4 worm cellular contexts compared by ENCODE assay signal in the genomic region with DNA sequence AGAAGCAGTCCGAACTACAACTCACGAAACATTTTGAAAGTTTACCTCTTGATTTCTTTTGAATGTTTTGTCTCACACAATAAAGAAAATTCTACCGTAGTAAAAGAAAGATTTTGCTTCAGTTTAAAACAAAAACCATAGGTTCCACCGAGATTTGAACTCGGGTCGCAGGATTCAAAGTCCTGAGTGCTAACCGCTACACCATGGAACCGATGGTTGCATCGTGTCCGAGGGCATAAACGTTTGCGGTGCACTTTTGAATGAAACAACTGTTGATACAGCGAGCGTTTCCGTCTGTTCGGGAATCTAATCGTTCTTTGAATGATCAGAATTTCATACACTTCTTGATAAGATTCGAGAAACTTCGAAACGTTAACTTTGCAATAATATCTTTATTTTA.
TF ChIP-seq lines count a peak whose summit lies in the region.

No protein-coding gene starts in this region.

TF ChIP-seq in whole organism, L2 larva, 48 proteins besides CTCF, POLR2A, EP300 and RAD21 (continues in another document):
- TF ChIP-seq ztf-11 (tag; optimal IDR thresholded peaks at IDR 0.05; lab: Kevin White, UChicago) = no peak
- no peak for TF ChIP-seq mbf-1 (tag; optimal IDR thresholded peaks at IDR 0.05; lab: Kevin White, UChicago)
- peak; percentile 24 for TF ChIP-seq egl-27 (tag; optimal IDR thresholded peaks at IDR 0.05; lab: Kevin White, UChicago)
- TF ChIP-seq sma-9 (GFP tag; optimal IDR thresholded peaks at IDR 0.05; lab: Kevin White, UChicago) = peak; percentile 75
- no peak for TF ChIP-seq sma-9 (tag; optimal IDR thresholded peaks at IDR 0.05; lab: Kevin White, UChicago)
- TF ChIP-seq ztf-1 (GFP tag; conservative IDR thresholded peaks at IDR 0.05; lab: Robert Waterston, UW) = no peak
- TF ChIP-seq mdl-1 (tag; optimal IDR thresholded peaks at IDR 0.05; lab: Kevin White, UChicago) = no peak
- TF ChIP-seq dmd-4 (tag; optimal IDR thresholded peaks at IDR 0.05; lab: Kevin White, UChicago) = no peak
- TF ChIP-seq F13H6.1 (tag; optimal IDR thresholded peaks at IDR 0.05; lab: Kevin White, UChicago) = peak; percentile 4
- peak; percentile 39 for TF ChIP-seq ztf-4 (tag; optimal IDR thresholded peaks at IDR 0.05; lab: Kevin White, UChicago)
- TF ChIP-seq alr-1 (tag; optimal IDR thresholded peaks at IDR 0.05; lab: Kevin White, UChicago) = no peak
- TF ChIP-seq nhr-129 (tag; optimal IDR thresholded peaks at IDR 0.05; lab: Kevin White, UChicago) = peak; percentile 74
- TF ChIP-seq unc-62 (GFP tag; optimal IDR thresholded peaks at IDR 0.05; lab: Kevin White, UChicago) = no peak
- no peak for TF ChIP-seq elt-3 (tag; optimal IDR thresholded peaks at IDR 0.05; lab: Kevin White, UChicago)
- TF ChIP-seq ZK546.5 (tag; optimal IDR thresholded peaks at IDR 0.05; lab: Kevin White, UChicago) = no peak
- TF ChIP-seq fos-1 (tag; optimal IDR thresholded peaks at IDR 0.05; lab: Kevin White, UChicago) = peak; percentile 44
- no peak for TF ChIP-seq nhr-6 (tag; optimal IDR thresholded peaks at IDR 0.05; lab: Kevin White, UChicago)
- TF ChIP-seq mab-5 (tag; optimal IDR thresholded peaks at IDR 0.05; lab: Kevin White, UChicago) = no peak
- peak; percentile 85 for TF ChIP-seq nhr-21 (tag; optimal IDR thresholded peaks at IDR 0.05; lab: Kevin White, UChicago)
- TF ChIP-seq skn-1 (tag; optimal IDR thresholded peaks at IDR 0.05; lab: Kevin White, UChicago) = no peak
- no peak for TF ChIP-seq lin-11 (tag; optimal IDR thresholded peaks at IDR 0.05; lab: Kevin White, UChicago)
- no peak for TF ChIP-seq unc-39 (tag; optimal IDR thresholded peaks at IDR 0.05; lab: Kevin White, UChicago)
- no peak for TF ChIP-seq nhr-23 (tag; optimal IDR thresholded peaks at IDR 0.05; lab: Kevin White, UChicago)

TF ChIP-seq in whole organism, L4 larva, 104 proteins besides CTCF, POLR2A, EP300 and RAD21 (continues in another document):
- TF ChIP-seq nhr-41 (GFP tag; IDR thresholded peaks at IDR 0.05; lab: Robert Waterston, UW) (no peak), ceh-82 (tag; optimal IDR thresholded peaks at IDR 0.05; lab: Kevin White, UChicago) (no peak), arid-1 (GFP tag; conservative IDR thresholded peaks at IDR 0.05; lab: Robert Waterston, UW) (peak; percentile 59), dmd-6 (GFP tag; IDR thresholded peaks at IDR 0.05; lab: Robert Waterston, UW) (peak; percentile 76), duxl-1 (tag; optimal IDR thresholded peaks at IDR 0.05; lab: Kevin White, UChicago; ENCODE audit: poor library complexity) (peak; percentile 6), Y75B8A.6 (GFP tag; IDR thresholded peaks at IDR 0.05; lab: Robert Waterston, UW) (0 out of 2 replicates have a peak, but pooled peaks have one; percentile 14), madf-5 (GFP tag; IDR thresholded peaks at IDR 0.05; lab: Robert Waterston, UW) (peak in 1 of 2 experiments; percentile 59; a peak in 1 of 4 replicates), spr-3 (GFP tag; optimal IDR thresholded peaks at IDR 0.05; lab: Kevin White, UChicago) (no peak), nhr-76 (tag; optimal IDR thresholded peaks at IDR 0.05; lab: Kevin White, UChicago) (no peak), Y48G9A.11 (GFP tag; IDR thresholded peaks at IDR 0.05; lab: Robert Waterston, UW) (peak; percentile 72), nhr-42 (GFP tag; IDR thresholded peaks at IDR 0.05; lab: Robert Waterston, UW) (no peak), T26A8.4 (GFP tag; IDR thresholded peaks at IDR 0.05; lab: Robert Waterston, UW) (peak; percentile 75), zfp-3 (GFP tag; conservative IDR thresholded peaks at IDR 0.05; lab: Robert Waterston, UW) (peak; percentile 62), rbr-2 (tag; optimal IDR thresholded peaks at IDR 0.05; lab: Kevin White, UChicago) (peak; percentile 34), set-16 (GFP tag; IDR thresholded peaks at IDR 0.05; lab: Robert Waterston, UW) (no peak), hmg-1.1 (GFP tag; IDR thresholded peaks at IDR 0.05; lab: Robert Waterston, UW) (peak; percentile 57), lsy-2 (tag; optimal IDR thresholded peaks at IDR 0.05; lab: Kevin White, UChicago) (peak in 1 of 2 experiments; percentile 74), fos-1 (tag; optimal IDR thresholded peaks at IDR 0.05; lab: Kevin White, UChicago) (no peak), hlh-11 (tag; optimal IDR thresholded peaks at IDR 0.05; lab: Kevin White, UChicago) (peak; percentile 86), gei-8 (GFP tag; optimal IDR thresholded peaks at IDR 0.05; lab: Kevin White, UChicago) (peak; percentile 5), egl-27 (tag; optimal IDR thresholded peaks at IDR 0.05; lab: Kevin White, UChicago) (no peak), mes-2 (tag; optimal IDR thresholded peaks at IDR 0.05; lab: Kevin White, UChicago; ENCODE audit: poor library complexity, severe bottlenecking) (peak; percentile 78)

TF ChIP-seq in whole organism, late embryonic, 69 proteins besides CTCF, POLR2A, EP300 and RAD21:
- peak; percentile 53 for TF ChIP-seq elt-2 (tag; optimal IDR thresholded peaks at IDR 0.05; lab: Kevin White, UChicago)
- peak; percentile 46 for TF ChIP-seq dve-1 (tag; optimal IDR thresholded peaks at IDR 0.05; lab: Kevin White, UChicago)
- peak; percentile 17 for TF ChIP-seq nfya-1 (tag; optimal IDR thresholded peaks at IDR 0.05; lab: Kevin White, UChicago)
- TF ChIP-seq ref-2 (tag; optimal IDR thresholded peaks at IDR 0.05; lab: Kevin White, UChicago) = peak; percentile 8
- no peak for TF ChIP-seq unc-55 (GFP tag; optimal IDR thresholded peaks at IDR 0.05; lab: Kevin White, UChicago)
- TF ChIP-seq ceh-2 (tag; optimal IDR thresholded peaks at IDR 0.05; lab: Kevin White, UChicago) = no peak
- peak; percentile 22 for TF ChIP-seq C38D4.7 (GFP tag; optimal IDR thresholded peaks at IDR 0.05; lab: Kevin White, UChicago)
- TF ChIP-seq che-1 (tag; optimal IDR thresholded peaks at IDR 0.05; lab: Kevin White, UChicago) = peak; percentile 45
- peak; percentile 2 for TF ChIP-seq ceh-6 (GFP tag; optimal IDR thresholded peaks at IDR 0.05; lab: Kevin White, UChicago)
- no peak for TF ChIP-seq K09A11.1 (tag; optimal IDR thresholded peaks at IDR 0.05; lab: Kevin White, UChicago; ENCODE audit: insufficient read depth)

TF ChIP-seq in whole organism, mixed stage, embryonic, 35 proteins besides CTCF, POLR2A, EP300 and RAD21:
- TF ChIP-seq hlh-1 (tag; optimal IDR thresholded peaks at IDR 0.05; lab: Kevin White, UChicago) (peak; percentile 36), cnd-1 (tag; optimal IDR thresholded peaks at IDR 0.05; lab: Kevin White, UChicago) (no peak), M03D4.4 (tag; optimal IDR thresholded peaks at IDR 0.05; lab: Kevin White, UChicago) (peak; percentile 29), mls-2 (tag; optimal IDR thresholded peaks at IDR 0.05; lab: Kevin White, UChicago) (no peak), ceh-83 (GFP tag; optimal IDR thresholded peaks at IDR 0.05; lab: Kevin White, UChicago) (peak; percentile 66), drap-1 (GFP tag; optimal IDR thresholded peaks at IDR 0.05; lab: Kevin White, UChicago) (peak; percentile 48), bed-3 (GFP tag; optimal IDR thresholded peaks at IDR 0.05; lab: Kevin White, UChicago) (peak; percentile 8), flh-1 (GFP tag; optimal IDR thresholded peaks at IDR 0.05; lab: Kevin White, UChicago) (peak; percentile 18), ceh-43 (GFP tag; optimal IDR thresholded peaks at IDR 0.05; lab: Kevin White, UChicago) (no peak), unc-62 (GFP tag; optimal IDR thresholded peaks at IDR 0.05; lab: Kevin White, UChicago) (peak; percentile 1), snpc-4 (tag; optimal IDR thresholded peaks at IDR 0.05; lab: Kevin White, UChicago) (no peak)
